Worm (Caenorhabditis elegans) whole organism, L1 larva: ENCODE results near the gene mex-5.

Experiments
- C16A3.4 ChIP-seq: fragments of 150-350 bp; optimal IDR thresholded peaks from 2 replicates; lab custom pipeline; 2014; ENCODE audit warnings: missing biosample characterization, missing genetic modification characterization
- F16B12.6 ChIP-seq: fragments of 150-350 bp; optimal IDR thresholded peaks from 2 replicates; lab custom pipeline; 2014; ENCODE audit warnings: missing biosample characterization, missing genetic modification characterization
- aha-1 ChIP-seq: fragments of 150-350 bp; optimal IDR thresholded peaks from 2 replicates; lab custom pipeline; 2014; ENCODE audit warnings: missing biosample characterization, missing genetic modification characterization
- alr-1 ChIP-seq: fragments of 200-800 bp; sonication (Bioruptor generic); optimal IDR thresholded peaks from 2 replicates; lab custom pipeline; 2018; ENCODE audit warnings: borderline replicate concordance, mild to moderate bottlenecking, missing genetic modification characterization, missing compliant biosample characterization
- aly-2 ChIP-seq: fragments of 150-350 bp; optimal IDR thresholded peaks from 2 replicates; lab custom pipeline; 2014; ENCODE audit warnings: missing biosample characterization, missing genetic modification characterization
- blmp-1 ChIP-seq: fragments of 150-350 bp; optimal IDR thresholded peaks from 2 replicates; lab custom pipeline; 2014; ENCODE audit warnings: missing biosample characterization, missing genetic modification characterization
- ceh-63 ChIP-seq: fragments of 200-800 bp; sonication (Bioruptor generic); optimal IDR thresholded peaks from 2 replicates; lab custom pipeline; 2018; ENCODE audit warnings: mild to moderate bottlenecking, missing genetic modification characterization, missing compliant biosample characterization
- ceh-82 ChIP-seq, 3 experiments: fragments of 150-350 bp in 1 of 3; sonication (generic microtip) in 2 of 3; optimal IDR thresholded peaks; 2 replicates each; lab custom pipeline; 2014 to 2017; ENCODE audit warnings: missing biosample characterization in 3 of 3, missing genetic modification characterization in 3 of 3
- dpl-1 ChIP-seq, 3 experiments: fragments of 150-350 bp in 2 of 3; sonication (generic microtip) in 1 of 3; optimal IDR thresholded peaks; 2 replicates each; lab custom pipeline; 2014 to 2017; ENCODE audit warnings: missing biosample characterization in 3 of 3, missing genetic modification characterization in 3 of 3, missing genetic modification reagents in 3 of 3
- dsc-1 ChIP-seq: sonication (generic microtip); optimal IDR thresholded peaks from 2 replicates; lab custom pipeline; 2016; ENCODE audit warnings: mild to moderate bottlenecking, missing genetic modification characterization, missing compliant biosample characterization
- efl-1 ChIP-seq, 4 experiments: fragments of 150-350 bp; optimal IDR thresholded peaks in 3 of 4; peaks in 1 of 4; 1 replicate in 1 of 4; 2 replicates in 3 of 4; lab custom pipeline; 2014; ENCODE audit warnings: missing biosample characterization in 2 of 4, missing genetic modification characterization in 2 of 4, missing genetic modification reagents in 2 of 4
- elt-2 ChIP-seq: sonication (generic microtip); optimal IDR thresholded peaks from 2 replicates; lab custom pipeline; 2016; ENCODE audit warnings: missing genetic modification characterization, mild to moderate bottlenecking, inconsistent platforms, missing compliant biosample characterization, missing genetic modification reagents
- fkh-10 ChIP-seq: sonication (generic microtip); optimal IDR thresholded peaks from 2 replicates; lab custom pipeline; 2017; ENCODE audit warnings: missing biosample characterization, missing genetic modification reagents, missing genetic modification characterization
- hpl-2 ChIP-seq: fragments of 150-350 bp; optimal IDR thresholded peaks from 2 replicates; lab custom pipeline; 2014; ENCODE audit warnings: missing biosample characterization, missing genetic modification reagents, missing genetic modification characterization
- irx-1 ChIP-seq: sonication (generic microtip); optimal IDR thresholded peaks from 2 replicates; lab custom pipeline; 2016; ENCODE audit warnings: missing genetic modification characterization, missing compliant biosample characterization
- isw-1 ChIP-seq: fragments of 200-800 bp; sonication (Bioruptor generic); IDR thresholded peaks from 2 replicates; pipeline ENCODE4 v1.3.6; 2022; ENCODE audit warnings: missing genetic modification characterization, missing compliant biosample characterization
- jun-1 ChIP-seq: fragments of 150-350 bp; optimal IDR thresholded peaks from 2 replicates; lab custom pipeline; 2014; ENCODE audit warnings: missing biosample characterization, missing genetic modification reagents, missing genetic modification characterization
- lin-13 ChIP-seq: fragments of 150-350 bp; optimal IDR thresholded peaks from 2 replicates; lab custom pipeline; 2014; ENCODE audit warnings: missing biosample characterization, missing genetic modification reagents, missing genetic modification characterization
- lin-35 ChIP-seq, 2 experiments: fragments of 150-350 bp; optimal IDR thresholded peaks; 2 replicates each; lab custom pipeline; 2014; ENCODE audit warnings: missing biosample characterization in 2 of 2, missing genetic modification characterization in 2 of 2, missing genetic modification reagents in 2 of 2
- lin-39 ChIP-seq: fragments of 150-350 bp; optimal IDR thresholded peaks from 2 replicates; lab custom pipeline; 2014; ENCODE audit warnings: missing biosample characterization, missing genetic modification reagents, missing genetic modification characterization
- lir-3 ChIP-seq: sonication (generic microtip); optimal IDR thresholded peaks from 2 replicates; lab custom pipeline; 2016; ENCODE audit warnings: mild to moderate bottlenecking, missing genetic modification characterization, moderate library complexity, missing compliant biosample characterization; ENCODE audit not compliant: poor library complexity
- mep-1 ChIP-seq: fragments of 150-350 bp; optimal IDR thresholded peaks from 2 replicates; lab custom pipeline; 2014; ENCODE audit warnings: missing biosample characterization, missing genetic modification characterization
- nhr-12 ChIP-seq: sonication (generic microtip); optimal IDR thresholded peaks from 2 replicates; lab custom pipeline; 2017; ENCODE audit warnings: missing biosample characterization, missing genetic modification characterization
- nhr-20 ChIP-seq: sonication (generic microtip); optimal IDR thresholded peaks from 2 replicates; lab custom pipeline; 2016; ENCODE audit warnings: mild to moderate bottlenecking, missing genetic modification characterization, missing compliant biosample characterization
- nhr-237 ChIP-seq: fragments of 150-350 bp; optimal IDR thresholded peaks from 2 replicates; lab custom pipeline; 2014; ENCODE audit warnings: missing biosample characterization, missing genetic modification characterization
- nhr-47 ChIP-seq: sonication (generic microtip); optimal IDR thresholded peaks from 2 replicates; lab custom pipeline; 2016; ENCODE audit warnings: mild to moderate bottlenecking, missing genetic modification characterization, moderate library complexity, missing compliant biosample characterization
- nhr-90 ChIP-seq: sonication (generic microtip); optimal IDR thresholded peaks from 2 replicates; lab custom pipeline; 2016; ENCODE audit warnings: mild to moderate bottlenecking, missing genetic modification characterization, missing compliant biosample characterization; ENCODE audit not compliant: poor library complexity
- pag-3 ChIP-seq: sonication (generic microtip); optimal IDR thresholded peaks from 2 replicates; lab custom pipeline; 2017; ENCODE audit warnings: missing genetic modification characterization, mild to moderate bottlenecking, missing compliant biosample characterization, antibody characterized with exemption, borderline replicate concordance; ENCODE audit not compliant: insufficient read depth
- pax-3 ChIP-seq: fragments of 200-800 bp; sonication (Bioruptor generic); optimal IDR thresholded peaks from 2 replicates; lab custom pipeline; 2018; ENCODE audit warnings: mild to moderate bottlenecking, missing genetic modification characterization, moderate library complexity, missing compliant biosample characterization
- pqm-1 ChIP-seq: sonication (generic microtip); optimal IDR thresholded peaks from 3 replicates; lab custom pipeline; 2017; ENCODE audit warnings: missing biosample characterization, missing genetic modification characterization
- skn-1 ChIP-seq: fragments of 150-350 bp; optimal IDR thresholded peaks from 2 replicates; lab custom pipeline; 2014; ENCODE audit warnings: missing biosample characterization, missing genetic modification characterization
- snpc-4 ChIP-seq: fragments of 150-350 bp; optimal IDR thresholded peaks from 2 replicates; lab custom pipeline; 2014; ENCODE audit warnings: missing biosample characterization, missing genetic modification characterization
- sptf-1 ChIP-seq: fragments of 150-350 bp; optimal IDR thresholded peaks from 2 replicates; lab custom pipeline; 2014; ENCODE audit warnings: missing biosample characterization, missing genetic modification characterization
- sup-37 ChIP-seq: fragments of 200-800 bp; sonication (Bioruptor generic); optimal IDR thresholded peaks from 2 replicates; lab custom pipeline; 2018; ENCODE audit warnings: mild to moderate bottlenecking, missing genetic modification characterization, missing compliant biosample characterization
- tlp-1 ChIP-seq: fragments of 150-350 bp; optimal IDR thresholded peaks from 2 replicates; lab custom pipeline; 2014; ENCODE audit warnings: missing biosample characterization, missing genetic modification characterization
- unc-30 ChIP-seq: sonication (generic microtip); optimal IDR thresholded peaks from 2 replicates; lab custom pipeline; 2017; ENCODE audit warnings: missing biosample characterization, missing genetic modification characterization
- unc-98 ChIP-seq: fragments of 200-800 bp; sonication (Bioruptor generic); IDR thresholded peaks from 2 replicates; pipeline ENCODE4 v1.3.6; 2022; ENCODE audit warnings: missing genetic modification characterization, missing compliant biosample characterization
- zip-4 ChIP-seq: fragments of 200-800 bp; sonication (Bioruptor generic); optimal IDR thresholded peaks from 2 replicates; lab custom pipeline; 2018; ENCODE audit warnings: mild to moderate bottlenecking, missing genetic modification characterization, moderate library complexity, missing compliant biosample characterization

Gene mex-5

ce11 chrIV:13330547-13330946, 23.0 kb upstream of the mex-5 start:
- TF ChIP-seq alr-1 (tag; lab: Kevin White, UChicago) (no peak), efl-1 (optimal IDR thresholded peaks at IDR 0.05; lab: Kevin White, UChicago) (no peak), efl-1 (GFP tag; optimal IDR thresholded peaks at IDR 0.05 in 1 of 2; lab: Kevin White, UChicago) (peak in 1 of 2 experiments; percentile 53)

ce11 chrIV:13331285-13331684, 22.2 kb upstream of the mex-5 start, which contains the start of gene pqn-74:
Gene pqn-74 (minus strand): TSS chrIV:13331406.
- no peak for TF ChIP-seq unc-30 (tag; lab: Kevin White, UChicago)
- no peak for TF ChIP-seq mep-1 (tag; lab: Kevin White, UChicago)
- no peak for TF ChIP-seq jun-1 (tag; lab: Kevin White, UChicago)
- TF ChIP-seq ceh-63, result no peak
- TF ChIP-seq ceh-82 (tag; optimal IDR thresholded peaks at IDR 0.05; lab: Kevin White, UChicago), result no peak
- no peak for TF ChIP-seq dsc-1 (tag; lab: Kevin White, UChicago)
- TF ChIP-seq pax-3 (tag; lab: Kevin White, UChicago), result no peak
- no peak for TF ChIP-seq nhr-12 (tag; lab: Kevin White, UChicago)
- TF ChIP-seq hpl-2 (GFP tag; lab: Kevin White, UChicago), result no peak
- TF ChIP-seq elt-2 (tag; lab: Kevin White, UChicago), result no peak
- TF ChIP-seq aha-1 (tag; lab: Kevin White, UChicago), result no peak
- no peak for TF ChIP-seq isw-1 (GFP tag; lab: Robert Waterston, UW)
- no peak for TF ChIP-seq skn-1 (tag; lab: Kevin White, UChicago)
- TF ChIP-seq C16A3.4 (tag; lab: Kevin White, UChicago), result no peak
- no peak for TF ChIP-seq lir-3 (tag; lab: Kevin White, UChicago)
- TF ChIP-seq F16B12.6, result no peak
- TF ChIP-seq blmp-1 (tag; lab: Kevin White, UChicago), result no peak
- no peak for TF ChIP-seq efl-1 (optimal IDR thresholded peaks at IDR 0.05; lab: Kevin White, UChicago)
- TF ChIP-seq efl-1 (GFP tag; optimal IDR thresholded peaks at IDR 0.05 in 1 of 2; lab: Kevin White, UChicago), result no peak
- TF ChIP-seq sup-37, result no peak

- TF ChIP-seq lin-35 (GFP tag; optimal IDR thresholded peaks at IDR 0.05; lab: Kevin White, UChicago), result peak in 1 of 2 experiments; percentile 29
- no peak for TF ChIP-seq dpl-1 (GFP tag; optimal IDR thresholded peaks at IDR 0.05; lab: Kevin White, UChicago)
- TF ChIP-seq, all 84 proteins: peak for 1
Measured at ce11 chrIV:13334287-13334686, 19.2 kb upstream of the mex-5 start.

- TF ChIP-seq unc-98 (GFP tag; lab: Robert Waterston, UW) (no peak), efl-1 (optimal IDR thresholded peaks at IDR 0.05; lab: Kevin White, UChicago) (no peak), efl-1 (GFP tag; optimal IDR thresholded peaks at IDR 0.05 in 1 of 2; lab: Kevin White, UChicago) (peak in 1 of 2 experiments; percentile 43)
Measured at ce11 chrIV:13342555-13342954, 11.0 kb upstream of the mex-5 start, which contains the start of gene W02A2.5. Gene W02A2.5 (plus strand): TSS chrIV:13342855.

ce11 chrIV:13346078-13346477, 7.4 kb upstream of the mex-5 start:
- TF ChIP-seq jun-1 (tag; lab: Kevin White, UChicago) (peak; percentile 75), nhr-20 (tag; lab: Kevin White, UChicago) (peak; percentile 30), lir-3 (tag; lab: Kevin White, UChicago) (no peak), elt-2 (tag; lab: Kevin White, UChicago) (peak; percentile 62), lin-13 (GFP tag; lab: Kevin White, UChicago) (no peak), lin-35 (GFP tag; optimal IDR thresholded peaks at IDR 0.05; lab: Kevin White, UChicago) (peak in 1 of 2 experiments; percentile 53)

ce11 chrIV:13347232-13347715, 6.2 kb upstream of the mex-5 start, which contains the start of gene W02A2.9:
Gene W02A2.9 (plus strand): TSS chrIV:13347665.
- TF ChIP-seq dpl-1 (GFP tag; optimal IDR thresholded peaks at IDR 0.05; lab: Kevin White, UChicago) (no peak), ceh-63 (no peak), irx-1 (no peak), sptf-1 (tag; lab: Kevin White, UChicago) (no peak), jun-1 (tag; lab: Kevin White, UChicago) (peak; percentile 57), elt-2 (tag; lab: Kevin White, UChicago) (peak; percentile 95), fkh-10 (GFP tag; lab: Kevin White, UChicago) (no peak), aly-2 (tag; lab: Kevin White, UChicago) (no peak), nhr-90 (peak; percentile 6), tlp-1 (tag; lab: Kevin White, UChicago) (peak; percentile 30), lin-35 (GFP tag; optimal IDR thresholded peaks at IDR 0.05; lab: Kevin White, UChicago) (peak in 1 of 2 experiments; percentile 22), pag-3 (tag; lab: Kevin White, UChicago) (no peak), efl-1 (optimal IDR thresholded peaks at IDR 0.05; lab: Kevin White, UChicago) (no peak), efl-1 (GFP tag; optimal IDR thresholded peaks at IDR 0.05 in 1 of 2; lab: Kevin White, UChicago) (peak in 1 of 2 experiments; percentile 56), zip-4 (GFP tag; lab: Kevin White, UChicago) (no peak), lin-13 (GFP tag; lab: Kevin White, UChicago) (no peak), nhr-47 (no peak), lin-39 (tag; lab: Kevin White, UChicago) (no peak), pqm-1 (tag; lab: Kevin White, UChicago) (no peak), mep-1 (tag; lab: Kevin White, UChicago) (no peak), snpc-4 (no peak), nhr-237 (tag; lab: Kevin White, UChicago) (no peak)
